Fruit fly (Drosophila melanogaster): ENCODE results near the gene CG6296.
A peak's percentile ranks its signal among the peaks of the same experiment; 100 is the strongest.

CG6296 gene

dm6 chr3R:26967587-26968312, 37.5 kb downstream of the CG6296 start (continued):
- TF ChIP-seq CG15336 (GFP tag; IDR thresholded peaks at IDR 0.05) (peak; percentile 60), CG8119 (GFP tag; IDR thresholded peaks at IDR 0.05) (peak; percentile 60), acj6 (GFP tag; optimal IDR thresholded peaks at IDR 0.05) (peak; percentile 56), CG8632 (GFP tag; optimal IDR thresholded peaks at IDR 0.05) (peak; percentile 56), vri (GFP tag; optimal IDR thresholded peaks at IDR 0.05) (no peak), CG6808 (GFP tag; optimal IDR thresholded peaks at IDR 0.05) (no peak), Eip93F (GFP tag; optimal IDR thresholded peaks at IDR 0.05) (no peak), Smox (GFP tag; optimal IDR thresholded peaks at IDR 0.05) (peak; percentile 17), CG6792 (GFP tag; optimal IDR thresholded peaks at IDR 0.05) (peak; percentile 26)

DNA sequence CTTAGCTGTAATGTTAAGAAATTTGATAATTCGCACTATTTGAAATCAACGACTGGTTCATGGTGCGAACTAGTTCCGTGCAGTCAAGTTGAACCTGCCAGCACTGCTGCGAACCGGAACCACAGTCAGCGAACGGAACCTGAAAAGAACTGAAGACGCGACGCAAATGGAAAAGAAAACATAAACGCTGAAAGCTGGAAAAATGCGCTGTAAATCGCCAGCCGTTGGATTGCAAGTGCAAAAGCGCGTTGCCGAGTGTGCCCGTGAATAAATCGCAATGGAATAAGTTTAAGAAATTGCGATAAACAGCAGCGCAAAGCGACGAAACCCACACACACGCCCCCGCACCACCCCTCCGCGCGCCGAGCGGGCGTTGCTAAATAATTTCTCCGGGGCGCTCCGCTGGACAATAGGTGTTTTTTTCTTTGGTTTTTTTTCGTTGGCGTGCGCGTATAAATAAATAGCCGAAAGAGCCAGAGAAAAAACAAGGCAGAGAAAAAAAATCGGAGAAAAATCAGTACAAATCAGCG, 38.4 kb downstream of the CG6296 start, which contains the start of gene CG5521:
Gene CG5521 (plus strand): TSS at position 137 of the 530 bp plus-strand sequence.
- TF ChIP-seq OdsH (GFP tag; optimal IDR thresholded peaks at IDR 0.05) (no peak), Eip75B (GFP tag; optimal IDR thresholded peaks at IDR 0.05) (no peak), svp (GFP tag) (peak; percentile 50), eg (GFP tag; IDR thresholded peaks at IDR 0.05) (peak; percentile 39; the same call in 1 of the 3 replicates), Hr38 (GFP tag; optimal IDR thresholded peaks at IDR 0.05) (no peak), CG7368 (GFP tag; optimal IDR thresholded peaks at IDR 0.05) (no peak), CG11294 (GFP tag; IDR thresholded peaks at IDR 0.05) (no peak), cyc (GFP tag; optimal IDR thresholded peaks at IDR 0.05) (no peak), Eip93F (GFP tag; optimal IDR thresholded peaks at IDR 0.05) (no peak), CG31627 (GFP tag; optimal IDR thresholded peaks at IDR 0.05) (no peak), CG3032 (tag; optimal IDR thresholded peaks at IDR 0.05) (no peak), CG16779 (tag; optimal IDR thresholded peaks at IDR 0.05) (no peak), CG6854 (GFP tag; optimal IDR thresholded peaks at IDR 0.05) (peak; percentile 32), CG4318 (GFP tag; optimal IDR thresholded peaks at IDR 0.05) (no peak), Eip78C (GFP tag) (peak; percentile 64), lz (GFP tag; optimal IDR thresholded peaks at IDR 0.05) (no peak), CG32006 (GFP tag; optimal IDR thresholded peaks at IDR 0.05) (no peak), CG3919 (GFP tag; optimal IDR thresholded peaks at IDR 0.05) (peak; percentile 9), CG6163 (GFP tag; IDR thresholded peaks at IDR 0.05) (no peak), CG6276 (GFP tag; optimal IDR thresholded peaks at IDR 0.05) (no peak), CG8119 (GFP tag; IDR thresholded peaks at IDR 0.05) (peak; percentile 18; the same call in 1 of the 3 replicates), CG8632 (GFP tag; optimal IDR thresholded peaks at IDR 0.05) (no peak), CG8319 (GFP tag; optimal IDR thresholded peaks at IDR 0.05) (no peak), acj6 (GFP tag; optimal IDR thresholded peaks at IDR 0.05) (no peak), CG11902 (GFP tag; optimal IDR thresholded peaks at IDR 0.05) (no peak), ss (GFP tag; optimal IDR thresholded peaks at IDR 0.05) (peak in 1 of 2 experiments; percentile 5), fkh (GFP tag; optimal IDR thresholded peaks at IDR 0.05) (no peak), net (GFP tag; optimal IDR thresholded peaks at IDR 0.05) (no peak)

DNA sequence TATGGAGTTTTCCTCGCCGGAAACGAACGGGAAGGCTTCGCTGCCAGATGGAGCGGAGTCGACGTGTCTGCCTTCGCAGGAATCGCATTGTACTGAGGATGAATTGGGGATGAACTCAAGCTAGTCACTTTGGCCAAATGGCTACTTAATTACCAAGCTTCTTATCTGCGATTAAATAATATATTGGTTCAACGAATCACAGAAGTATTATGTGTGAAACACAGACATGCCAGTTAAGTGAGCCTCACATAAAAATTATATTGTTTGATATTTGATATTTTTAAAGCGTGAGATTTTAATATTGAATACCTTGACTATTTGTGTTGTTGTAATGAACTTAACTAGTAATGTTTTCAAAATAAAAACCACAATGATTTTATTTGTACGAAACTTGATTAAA, 38.9 kb downstream of the CG6296 start, which contains the start of gene Gr97a:
Gene Gr97a (minus strand): TSS at position 101 of the 400 bp plus-strand sequence.
- TF ChIP-seq CG1621 (tag; optimal IDR thresholded peaks at IDR 0.05): no peak

DNA sequence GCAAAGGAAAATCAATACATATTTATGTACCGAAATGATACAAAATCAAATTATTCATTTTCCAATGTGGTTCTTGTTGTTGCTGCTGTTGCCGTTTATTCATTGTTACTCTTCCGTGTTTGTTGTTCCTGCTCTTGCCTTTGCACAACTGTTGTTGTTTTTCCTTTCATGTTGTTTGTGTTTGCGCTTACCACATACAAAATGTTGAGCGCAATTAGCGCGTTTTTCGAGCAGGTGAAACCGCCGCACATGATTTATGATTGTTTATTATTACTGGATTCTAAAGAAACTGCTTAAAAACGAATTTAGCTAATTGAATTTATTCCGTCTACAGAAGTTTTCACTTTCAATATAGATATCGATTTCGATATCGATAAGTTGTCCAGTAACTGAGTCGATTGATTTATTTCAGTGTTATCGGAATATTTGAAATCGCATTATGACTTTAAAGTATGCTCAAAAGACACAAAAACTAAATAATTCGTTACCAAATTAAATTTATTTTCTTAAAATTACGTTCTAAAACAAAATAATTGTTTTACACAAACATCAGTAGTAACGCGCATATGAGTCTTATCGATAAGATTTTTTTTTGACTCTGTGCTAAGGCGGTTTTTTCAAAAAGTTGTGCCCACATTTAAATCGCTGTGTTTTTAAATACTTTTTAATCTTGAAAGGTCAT, 40.7 kb downstream of the CG6296 start, which contains the start of gene Tsp97E:
Gene Tsp97E (minus strand): TSS at position 366 of the 682 bp plus-strand sequence.
- TF ChIP-seq CG6854 (GFP tag; optimal IDR thresholded peaks at IDR 0.05) (peak; percentile 63), pdm3 (GFP tag; optimal IDR thresholded peaks at IDR 0.05) (no peak), CG8632 (GFP tag; optimal IDR thresholded peaks at IDR 0.05) (no peak), ss (GFP tag; optimal IDR thresholded peaks at IDR 0.05) (no peak), Ets96B (tag; optimal IDR thresholded peaks at IDR 0.05) (no peak), CG1621 (tag; optimal IDR thresholded peaks at IDR 0.05) (no peak), Met (GFP tag; optimal IDR thresholded peaks at IDR 0.05) (peak; percentile 14), vri (GFP tag; optimal IDR thresholded peaks at IDR 0.05) (no peak), Blimp-1 (GFP tag; optimal IDR thresholded peaks at IDR 0.05) (peak; percentile 100), CG6808 (GFP tag; optimal IDR thresholded peaks at IDR 0.05) (no peak), svp (GFP tag) (peak; percentile 53), topi (GFP tag; optimal IDR thresholded peaks at IDR 0.05) (peak; percentile 27), Lpt (GFP tag; optimal IDR thresholded peaks at IDR 0.05) (no peak), Eip75B (GFP tag; optimal IDR thresholded peaks at IDR 0.05) (peak; percentile 17), Gug (GFP tag; IDR thresholded peaks at IDR 0.05) (no peak), fkh (GFP tag; optimal IDR thresholded peaks at IDR 0.05) (peak; percentile 58), esn (GFP tag; optimal IDR thresholded peaks at IDR 0.05) (peak; percentile 40), CG32006 (GFP tag; optimal IDR thresholded peaks at IDR 0.05) (no peak), CG8119 (GFP tag; IDR thresholded peaks at IDR 0.05) (no peak), net (GFP tag; optimal IDR thresholded peaks at IDR 0.05) (no peak), CG6276 (GFP tag; optimal IDR thresholded peaks at IDR 0.05) (no peak), Eip78C (GFP tag) (peak; percentile 56), CG15336 (GFP tag; IDR thresholded peaks at IDR 0.05) (no peak), acj6 (GFP tag; optimal IDR thresholded peaks at IDR 0.05) (no peak)

Data from whole organism, prepupa.